Fruit fly (Drosophila melanogaster) whole organism, prepupa: ENCODE measurements around the gene nAChRalpha1.

Source experiments
- Blimp-1 ChIP-seq: fragments of 200-800 bp; sonication (Bioruptor generic); optimal IDR thresholded peaks from 3 replicates; lab custom pipeline; 2017; ENCODE audit warnings: missing biosample characterization, missing genetic modification characterization, mild to moderate bottlenecking, moderate library complexity, missing genetic modification reagents
- CG10631 ChIP-seq: fragments of 200-800 bp; sonication (Bioruptor generic); optimal IDR thresholded peaks from 2 replicates; lab custom pipeline; 2016; ENCODE audit warnings: missing biosample characterization, missing genetic modification characterization
- CG10669 ChIP-seq: fragments of 200-800 bp; sonication (Bioruptor generic); optimal IDR thresholded peaks from 3 replicates; lab custom pipeline; 2018; ENCODE audit warnings: missing biosample characterization, mild to moderate bottlenecking, missing genetic modification characterization, moderate library complexity
- CG11294 ChIP-seq: fragments of 200-800 bp; sonication (Bioruptor generic); IDR thresholded peaks from 2 replicates; pipeline ENCODE4 v1.3.6; 2022; ENCODE audit warnings: missing biosample characterization, missing genetic modification characterization
- CG11902 ChIP-seq: fragments of 200-800 bp; sonication (Bioruptor generic); optimal IDR thresholded peaks from 3 replicates; lab custom pipeline; 2016; ENCODE audit warnings: missing biosample characterization, missing genetic modification characterization
- CG15336 ChIP-seq: fragments of 200-800 bp; sonication (Bioruptor generic); IDR thresholded peaks from 2 replicates; pipeline ENCODE4 v1.3.6; 2022; ENCODE audit warnings: missing biosample characterization, missing genetic modification characterization
- CG1621 ChIP-seq: fragments of 200-800 bp; sonication (Bioruptor generic); optimal IDR thresholded peaks from 3 replicates; lab custom pipeline; 2018; ENCODE audit warnings: missing biosample characterization, mild to moderate bottlenecking, missing genetic modification characterization
- CG16779 ChIP-seq: fragments of 200-800 bp; sonication (Bioruptor generic); optimal IDR thresholded peaks from 3 replicates; lab custom pipeline; 2017; ENCODE audit warnings: missing biosample characterization, mild to moderate bottlenecking, missing genetic modification characterization
- CG3032 ChIP-seq: fragments of 200-800 bp; optimal IDR thresholded peaks from 2 replicates; lab custom pipeline; 2019; ENCODE audit warnings: missing biosample characterization, mild to moderate bottlenecking, missing genetic modification characterization, moderate library complexity
- CG31627 ChIP-seq: fragments of 200-800 bp; sonication (Bioruptor generic); optimal IDR thresholded peaks from 3 replicates; lab custom pipeline; 2016; ENCODE audit warnings: missing biosample characterization, missing genetic modification characterization
- CG32006 ChIP-seq: fragments of 200-800 bp; sonication (Bioruptor generic); optimal IDR thresholded peaks from 3 replicates; lab custom pipeline; 2017; ENCODE audit warnings: missing biosample characterization, mild to moderate bottlenecking, missing genetic modification characterization
- CG34406 ChIP-seq: fragments of 200-800 bp; sonication (Bioruptor generic); optimal IDR thresholded peaks from 3 replicates; lab custom pipeline; 2016; ENCODE audit warnings: missing biosample characterization, missing genetic modification characterization
- CG3919 ChIP-seq: fragments of 200-800 bp; sonication (Bioruptor generic); optimal IDR thresholded peaks from 3 replicates; lab custom pipeline; 2016; ENCODE audit warnings: missing biosample characterization, missing genetic modification characterization
- CG4318 ChIP-seq: fragments of 200-800 bp; sonication (Bioruptor generic); optimal IDR thresholded peaks from 3 replicates; lab custom pipeline; 2017; ENCODE audit warnings: missing biosample characterization, mild to moderate bottlenecking, missing genetic modification characterization
- CG6163 ChIP-seq: fragments of 200-800 bp; sonication (Bioruptor generic); IDR thresholded peaks from 3 replicates; pipeline ENCODE4 v1.3.6; 2022; ENCODE audit warnings: missing biosample characterization, missing genetic modification characterization
- CG6276 ChIP-seq: fragments of 200-800 bp; sonication (Bioruptor generic); optimal IDR thresholded peaks from 2 replicates; lab custom pipeline; 2017; ENCODE audit warnings: missing biosample characterization, mild to moderate bottlenecking, missing genetic modification characterization
- CG6792 ChIP-seq: fragments of 200-800 bp; sonication (Bioruptor generic); optimal IDR thresholded peaks from 3 replicates; lab custom pipeline; 2016; ENCODE audit warnings: missing biosample characterization, missing genetic modification characterization
- CG6808 ChIP-seq: fragments of 200-800 bp; sonication (Bioruptor generic); optimal IDR thresholded peaks from 3 replicates; lab custom pipeline; 2017; ENCODE audit warnings: missing biosample characterization, missing genetic modification characterization, mild to moderate bottlenecking, moderate library complexity, missing genetic modification reagents
- CG6854 ChIP-seq: fragments of 200-800 bp; sonication (Bioruptor generic); optimal IDR thresholded peaks from 2 replicates; lab custom pipeline; 2017; ENCODE audit warnings: missing biosample characterization, mild to moderate bottlenecking, missing genetic modification characterization
- CG7368 ChIP-seq: fragments of 200-800 bp; sonication (Bioruptor generic); optimal IDR thresholded peaks from 3 replicates; lab custom pipeline; 2016; ENCODE audit warnings: missing biosample characterization, missing genetic modification characterization
- CG8119 ChIP-seq: fragments of 200-800 bp; sonication (Bioruptor generic); IDR thresholded peaks from 3 replicates; pipeline ENCODE4 v1.3.6; 2022; ENCODE audit warnings: missing biosample characterization, missing genetic modification characterization
- CG8319 ChIP-seq: fragments of 200-800 bp; sonication (Bioruptor generic); optimal IDR thresholded peaks from 3 replicates; lab custom pipeline; 2016; ENCODE audit warnings: missing biosample characterization, missing genetic modification characterization
- CG8632 ChIP-seq: fragments of 200-800 bp; sonication (Bioruptor generic); optimal IDR thresholded peaks from 3 replicates; lab custom pipeline; 2016; ENCODE audit warnings: missing biosample characterization, missing genetic modification characterization
- Eip75B ChIP-seq: fragments of 200-800 bp; sonication (Bioruptor generic); optimal IDR thresholded peaks from 3 replicates; lab custom pipeline; 2016; ENCODE audit warnings: missing biosample characterization, missing genetic modification characterization
- Eip78C ChIP-seq: fragments of 200-800 bp; sonication (Bioruptor generic); peaks from one replicate; lab custom pipeline; 2016; ENCODE audit warnings: missing biosample characterization, missing genetic modification characterization
- Ets21C ChIP-seq: fragments of 200-800 bp; sonication (Bioruptor generic); optimal IDR thresholded peaks from 3 replicates; lab custom pipeline; 2016; ENCODE audit warnings: missing biosample characterization, missing genetic modification characterization
- Hr39 ChIP-seq: fragments of 200-800 bp; sonication (Bioruptor generic); optimal IDR thresholded peaks from 2 replicates; lab custom pipeline; 2016; ENCODE audit warnings: missing biosample characterization, missing genetic modification characterization
- Lpt ChIP-seq: fragments of 200-800 bp; sonication (Bioruptor generic); optimal IDR thresholded peaks from 3 replicates; lab custom pipeline; 2016; ENCODE audit warnings: missing biosample characterization, missing genetic modification characterization
- Met ChIP-seq: fragments of 200-800 bp; sonication (Bioruptor generic); optimal IDR thresholded peaks from 3 replicates; lab custom pipeline; 2016; ENCODE audit warnings: missing biosample characterization, missing genetic modification characterization
- OdsH ChIP-seq: fragments of 200-800 bp; sonication (Bioruptor generic); optimal IDR thresholded peaks from 3 replicates; lab custom pipeline; 2016; ENCODE audit warnings: missing biosample characterization, missing genetic modification characterization
- Sox14 ChIP-seq: fragments of 200-800 bp; sonication (Bioruptor generic); optimal IDR thresholded peaks from 3 replicates; lab custom pipeline; 2016; ENCODE audit warnings: missing biosample characterization, missing genetic modification characterization
- achi ChIP-seq: fragments of 200-800 bp; sonication (Bioruptor generic); optimal IDR thresholded peaks from 3 replicates; lab custom pipeline; 2016; ENCODE audit warnings: missing biosample characterization, missing genetic modification characterization
- acj6 ChIP-seq: fragments of 200-800 bp; sonication (Bioruptor generic); optimal IDR thresholded peaks from 3 replicates; lab custom pipeline; 2016; ENCODE audit warnings: missing biosample characterization, missing genetic modification characterization
- dac ChIP-seq: fragments of 200-800 bp; sonication (Bioruptor generic); optimal IDR thresholded peaks from 2 replicates; lab custom pipeline; 2017; ENCODE audit warnings: missing biosample characterization, mild to moderate bottlenecking, missing genetic modification characterization
- dsx ChIP-seq: fragments of 200-800 bp; optimal IDR thresholded peaks from 3 replicates; lab custom pipeline; 2019; ENCODE audit warnings: missing biosample characterization, mild to moderate bottlenecking, missing genetic modification characterization, moderate library complexity; ENCODE audit not compliant: poor library complexity, severe bottlenecking
- eg ChIP-seq: fragments of 200-800 bp; sonication (Bioruptor generic); IDR thresholded peaks from 3 replicates; pipeline ENCODE4 v1.3.6; 2022; ENCODE audit warnings: missing biosample characterization, missing genetic modification characterization
- esn ChIP-seq: fragments of 200-800 bp; sonication (Bioruptor generic); optimal IDR thresholded peaks from 2 replicates; lab custom pipeline; 2016; ENCODE audit warnings: missing biosample characterization, mild to moderate bottlenecking, missing genetic modification characterization, moderate library complexity
- fd59A ChIP-seq: fragments of 200-800 bp; sonication (Bioruptor generic); optimal IDR thresholded peaks from 2 replicates; lab custom pipeline; 2017; ENCODE audit warnings: missing biosample characterization, mild to moderate bottlenecking, missing genetic modification characterization, missing genetic modification reagents
- fkh ChIP-seq: fragments of 200-800 bp; sonication (Bioruptor generic); optimal IDR thresholded peaks from 3 replicates; lab custom pipeline; 2017; ENCODE audit warnings: missing biosample characterization, mild to moderate bottlenecking, missing genetic modification characterization, moderate library complexity
- lz ChIP-seq: fragments of 200-800 bp; sonication (Bioruptor generic); optimal IDR thresholded peaks from 3 replicates; lab custom pipeline; 2016; ENCODE audit warnings: missing biosample characterization, missing genetic modification characterization
- net ChIP-seq: fragments of 200-800 bp; sonication (Bioruptor generic); optimal IDR thresholded peaks from 3 replicates; lab custom pipeline; 2016; ENCODE audit warnings: missing biosample characterization, missing genetic modification characterization
- pdm3 ChIP-seq: fragments of 200-800 bp; sonication (Bioruptor generic); optimal IDR thresholded peaks from 3 replicates; lab custom pipeline; 2016; ENCODE audit warnings: missing biosample characterization, missing genetic modification characterization
- salr ChIP-seq, 2 experiments: fragments of 200-800 bp; sonication (Bioruptor generic); optimal IDR thresholded peaks; 3 replicates each; lab custom pipeline; 2016 to 2018; ENCODE audit warnings: missing biosample characterization in 2 of 2, missing genetic modification characterization in 2 of 2, mild to moderate bottlenecking in 1 of 2
- spab ChIP-seq: fragments of 200-800 bp; sonication (Bioruptor generic); optimal IDR thresholded peaks from 2 replicates; lab custom pipeline; 2017; ENCODE audit warnings: missing biosample characterization, mild to moderate bottlenecking, missing genetic modification characterization, missing genetic modification reagents
- ss ChIP-seq, 2 experiments: fragments of 200-800 bp; sonication (Bioruptor generic); optimal IDR thresholded peaks; 2 replicates in 1 of 2; 3 replicates in 1 of 2; lab custom pipeline; 2017 to 2018; ENCODE audit warnings: mild to moderate bottlenecking in 2 of 2, missing biosample characterization in 2 of 2, missing genetic modification characterization in 2 of 2, moderate library complexity in 1 of 2
- svp ChIP-seq: fragments of 200-800 bp; sonication (Bioruptor generic); peaks from one replicate; lab custom pipeline; 2016; ENCODE audit warnings: missing biosample characterization, missing genetic modification characterization

Gene nAChRalpha1

dm6 chr3R:24457057-24457456 is at the start of gene nAChRalpha1:
nAChRalpha1 (minus strand) TSS chr3R:24457157.
- TF ChIP-seq svp (GFP tag; lab: Kevin White, UChicago) (peak; percentile 21), dsx (no peak), CG8632 (GFP tag; lab: Kevin White, UChicago) (no peak), acj6 (GFP tag; lab: Kevin White, UChicago) (no peak), CG6163 (0 out of 3 replicates have a peak, but pooled peaks have one; percentile 19), CG11902 (no peak), eg (GFP tag; lab: Robert Waterston, UW) (peak; percentile 27; the same call in 1 of the 3 replicates)

dm6 chr3R:24503627-24504026 is 46.7 kb upstream of the nAChRalpha1 start:
- TF ChIP-seq svp (GFP tag; lab: Kevin White, UChicago) = no peak
- no peak for TF ChIP-seq CG31627 (GFP tag; lab: Kevin White, UChicago)
- no peak for TF ChIP-seq CG7368 (GFP tag; lab: Kevin White, UChicago)
- TF ChIP-seq CG6808 (GFP tag; lab: Kevin White, UChicago) = no peak
- TF ChIP-seq CG4318 (GFP tag; lab: Kevin White, UChicago) = no peak
- no peak for TF ChIP-seq CG6276 (GFP tag; lab: Kevin White, UChicago)
- TF ChIP-seq Eip78C (GFP tag; lab: Kevin White, UChicago) = no peak
- TF ChIP-seq, all 60 proteins: peak for 0

dm6 chr3R:24496084-24496483 is 39.1 kb upstream of the nAChRalpha1 start:
- TF ChIP-seq salr (GFP tag; optimal IDR thresholded peaks at IDR 0.05; lab: Kevin White, UChicago) (peak; percentile 20 to 35), CG3032 (tag; lab: Kevin White, UChicago) (no peak), esn (GFP tag; lab: Kevin White, UChicago) (no peak), CG34406 (GFP tag; lab: Kevin White, UChicago) (peak; percentile 34), acj6 (GFP tag; lab: Kevin White, UChicago) (peak; percentile 55), CG8119 (GFP tag; lab: Robert Waterston, UW) (peak; percentile 44; the same call in 1 of the 3 replicates), CG1621 (tag; lab: Kevin White, UChicago) (peak; percentile 48), CG6792 (GFP tag; lab: Kevin White, UChicago) (peak; percentile 48), Sox14 (GFP tag; lab: Kevin White, UChicago) (peak; percentile 29), CG10669 (GFP tag; lab: Kevin White, UChicago) (peak; percentile 54), svp (GFP tag; lab: Kevin White, UChicago) (peak; percentile 71), CG6854 (GFP tag; lab: Kevin White, UChicago) (no peak), Blimp-1 (GFP tag; lab: Kevin White, UChicago) (no peak), dac (GFP tag; lab: Kevin White, UChicago) (no peak), CG32006 (GFP tag; lab: Kevin White, UChicago) (peak; percentile 44), CG8632 (GFP tag; lab: Kevin White, UChicago) (peak; percentile 36), dsx (peak; percentile 24), pdm3 (peak; percentile 47), fd59A (GFP tag; lab: Kevin White, UChicago) (peak; percentile 48), CG8319 (GFP tag; lab: Kevin White, UChicago) (peak; percentile 6), CG11294 (GFP tag; lab: Robert Waterston, UW) (no peak), lz (GFP tag; lab: Kevin White, UChicago) (peak; percentile 40), CG4318 (GFP tag; lab: Kevin White, UChicago) (no peak), CG3919 (peak; percentile 61), fkh (GFP tag; lab: Kevin White, UChicago) (no peak), Lpt (GFP tag; lab: Kevin White, UChicago) (no peak), CG16779 (tag; lab: Kevin White, UChicago) (peak; percentile 19), eg (GFP tag; lab: Robert Waterston, UW) (peak; percentile 56; the same call in 1 of the 3 replicates), CG7368 (GFP tag; lab: Kevin White, UChicago) (peak; percentile 30), achi (GFP tag; lab: Kevin White, UChicago) (peak; percentile 51), CG6808 (GFP tag; lab: Kevin White, UChicago) (peak; percentile 45), spab (GFP tag; lab: Kevin White, UChicago) (peak; percentile 50), Eip75B (GFP tag; lab: Kevin White, UChicago) (peak; percentile 44), Hr39 (GFP tag; lab: Kevin White, UChicago) (peak; percentile 43), ss (GFP tag; optimal IDR thresholded peaks at IDR 0.05; lab: Kevin White, UChicago) (peak in 1 of 2 experiments; percentile 55), net (GFP tag; lab: Kevin White, UChicago) (peak; percentile 23), Met (GFP tag; lab: Kevin White, UChicago) (peak; percentile 53), CG10631 (peak; percentile 45), CG15336 (GFP tag; lab: Robert Waterston, UW) (peak; percentile 38; the same call in 1 of the 2 replicates), Ets21C (GFP tag; lab: Kevin White, UChicago) (peak; percentile 22), OdsH (GFP tag; lab: Kevin White, UChicago) (peak; percentile 49)
